Fruit fly (Drosophila melanogaster): ENCODE data around the gene CG14073.

Gene CG14073

DNA sequence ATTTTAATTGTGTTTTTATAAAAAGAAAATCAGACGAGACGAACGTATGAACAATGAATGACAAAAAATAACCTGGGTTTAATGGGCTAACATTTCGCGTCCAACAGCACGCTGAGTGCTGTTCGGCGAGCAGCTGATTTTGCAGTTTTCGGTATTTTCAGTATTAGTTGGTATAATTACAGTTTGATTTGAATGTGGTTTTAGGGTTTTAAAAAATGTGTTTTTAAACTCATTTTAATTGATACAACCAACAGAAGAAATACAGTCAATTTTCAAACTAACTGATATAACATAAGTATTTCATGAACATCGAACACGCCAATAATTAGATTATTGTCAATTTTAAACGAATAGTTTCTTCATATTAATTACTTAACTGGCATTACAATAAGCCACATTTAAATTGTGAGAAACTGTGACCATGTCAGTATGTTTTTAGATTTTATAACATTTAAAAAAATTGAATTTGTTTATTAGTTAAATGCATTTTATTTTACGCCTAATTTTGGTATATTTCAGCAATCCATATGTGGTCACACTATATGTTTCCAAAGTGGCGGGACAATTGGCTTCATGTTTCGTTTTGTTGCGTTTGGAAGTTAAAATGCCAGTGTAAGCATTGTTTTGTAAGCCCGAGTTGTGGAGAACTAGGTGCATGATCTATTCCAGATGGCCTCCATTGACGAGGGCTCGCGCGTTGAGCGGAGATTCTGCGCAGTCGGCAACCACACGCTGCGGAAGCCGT, at the start of gene CG14073, which contains the start of gene HipHop:
Gene CG14073, minus strand, starts transcription at position 38 of the 745 bp plus-strand sequence.
Gene HipHop, plus strand, starts transcription at position 534 of the 745 bp plus-strand sequence.
- TF ChIP-seq Dll (optimal IDR thresholded peaks at IDR 0.05) = no peak
- TF ChIP-seq pan (optimal IDR thresholded peaks at IDR 0.05) = no peak
- no peak for TF ChIP-seq usp (GFP tag; optimal IDR thresholded peaks at IDR 0.05)
- no peak for TF ChIP-seq EcR (GFP tag; optimal IDR thresholded peaks at IDR 0.05)
- no peak for TF ChIP-seq psq (optimal IDR thresholded peaks at IDR 0.05)
- TF ChIP-seq CG8478 (optimal IDR thresholded peaks at IDR 0.05) = no peak

DNA sequence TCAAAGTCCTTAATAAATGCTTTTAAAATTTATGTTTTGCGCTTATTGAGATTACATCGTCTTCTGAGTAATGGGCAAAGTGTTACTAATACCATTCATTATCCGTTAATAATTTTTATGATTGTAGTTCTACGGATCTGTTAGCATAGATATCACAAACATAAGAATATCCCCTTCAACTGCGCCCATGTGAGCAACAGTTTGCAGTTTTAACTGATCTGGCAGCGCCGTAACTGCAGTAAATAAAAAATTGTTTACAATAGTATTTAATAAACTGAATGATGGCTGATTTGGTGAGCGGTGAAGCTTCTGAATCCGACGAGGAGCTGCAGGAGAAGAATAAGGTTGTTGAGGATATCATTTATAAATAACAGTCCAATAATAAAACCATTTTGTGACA, 49.6 kb upstream of the CG14073 start, which contains the start of gene Blos3:
Gene Blos3, plus strand, starts transcription at position 198 of the 400 bp plus-strand sequence.
- TF ChIP-seq Dll (optimal IDR thresholded peaks at IDR 0.05) = no peak
- TF ChIP-seq EcR (GFP tag; optimal IDR thresholded peaks at IDR 0.05) = no peak
- TF ChIP-seq CG8478 (optimal IDR thresholded peaks at IDR 0.05) = no peak
- TF ChIP-seq usp (GFP tag; optimal IDR thresholded peaks at IDR 0.05) = no peak
- no peak for TF ChIP-seq psq (optimal IDR thresholded peaks at IDR 0.05)
- no peak for TF ChIP-seq pan (optimal IDR thresholded peaks at IDR 0.05)

DNA sequence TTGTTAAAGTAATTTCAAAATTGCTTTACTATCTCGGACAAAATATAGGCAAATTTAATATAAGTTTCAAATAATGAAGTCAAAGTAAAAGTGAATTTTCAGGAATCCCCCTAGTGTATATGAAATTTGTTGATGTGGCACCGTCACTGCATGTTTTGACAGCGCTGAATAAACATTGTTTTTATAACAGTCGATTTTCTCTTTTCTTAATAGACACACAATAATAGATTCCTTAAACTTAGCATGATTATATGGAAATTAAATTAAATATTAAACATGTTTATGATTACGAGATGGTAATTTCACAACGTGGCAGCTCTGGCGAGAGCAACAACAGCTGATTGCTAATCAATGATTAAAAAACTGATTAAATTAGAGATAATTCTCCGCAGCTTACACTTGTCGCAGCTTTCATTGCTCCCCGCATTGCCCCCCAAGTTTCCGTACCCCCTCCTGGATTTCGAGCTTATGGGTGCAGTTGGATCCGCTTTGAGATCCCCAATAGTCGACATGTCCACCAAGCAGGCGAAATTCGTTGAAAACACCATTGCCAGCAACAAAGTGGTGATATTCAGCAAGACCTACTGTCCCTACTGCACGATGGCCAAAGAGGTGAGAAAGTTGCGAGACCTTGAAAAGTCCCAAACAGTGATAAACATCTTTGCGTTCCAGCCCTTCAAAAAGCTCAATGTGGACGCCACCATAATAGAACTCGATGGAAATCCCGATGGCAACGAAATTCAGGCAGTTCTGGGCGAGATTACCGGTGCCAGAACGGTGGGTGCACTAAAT, 48.8 kb upstream of the CG14073 start, which contains the start of gene Grx1:
Gene Grx1, plus strand, starts transcription at position 196 of the 792 bp plus-strand sequence.
- TF ChIP-seq EcR (GFP tag; optimal IDR thresholded peaks at IDR 0.05) = no peak
- TF ChIP-seq Dll (optimal IDR thresholded peaks at IDR 0.05) = no peak
- TF ChIP-seq psq (optimal IDR thresholded peaks at IDR 0.05) = no peak
- TF ChIP-seq usp (GFP tag; optimal IDR thresholded peaks at IDR 0.05) = no peak
- no peak for TF ChIP-seq pan (optimal IDR thresholded peaks at IDR 0.05)
- TF ChIP-seq CG8478 (optimal IDR thresholded peaks at IDR 0.05) = no peak

- TF ChIP-seq CG8478 (optimal IDR thresholded peaks at IDR 0.05) (no peak), usp (GFP tag; optimal IDR thresholded peaks at IDR 0.05) (no peak), Dll (optimal IDR thresholded peaks at IDR 0.05) (no peak)
Observed at dm6 chr3L:18867521-18867920, 47.0 kb upstream of the CG14073 start, which contains the start of gene Dysb. Dysb (plus strand) TSS chr3L:18867771.

dm6 chr3L:18865447-18866367, 45.2 kb upstream of the CG14073 start, which contains the start of gene CG14074:
CG14074 (plus strand) TSS chr3L:18866225.
- TF ChIP-seq Dll (optimal IDR thresholded peaks at IDR 0.05) (no peak), EcR (GFP tag; optimal IDR thresholded peaks at IDR 0.05) (no peak), CG8478 (optimal IDR thresholded peaks at IDR 0.05) (peak; percentile 20)

- no peak for TF ChIP-seq Dll (optimal IDR thresholded peaks at IDR 0.05)
- no peak for TF ChIP-seq usp (GFP tag; optimal IDR thresholded peaks at IDR 0.05)
- no peak for TF ChIP-seq pan (optimal IDR thresholded peaks at IDR 0.05)
- no peak for TF ChIP-seq CG8478 (optimal IDR thresholded peaks at IDR 0.05)
- TF ChIP-seq psq (optimal IDR thresholded peaks at IDR 0.05) = no peak
- TF ChIP-seq EcR (GFP tag; optimal IDR thresholded peaks at IDR 0.05) = no peak
Observed at dm6 chr3L:18863327-18863726, 42.9 kb upstream of the CG14073 start, which contains the start of gene CG6865. CG6865 (plus strand) TSS chr3L:18863647.

DNA sequence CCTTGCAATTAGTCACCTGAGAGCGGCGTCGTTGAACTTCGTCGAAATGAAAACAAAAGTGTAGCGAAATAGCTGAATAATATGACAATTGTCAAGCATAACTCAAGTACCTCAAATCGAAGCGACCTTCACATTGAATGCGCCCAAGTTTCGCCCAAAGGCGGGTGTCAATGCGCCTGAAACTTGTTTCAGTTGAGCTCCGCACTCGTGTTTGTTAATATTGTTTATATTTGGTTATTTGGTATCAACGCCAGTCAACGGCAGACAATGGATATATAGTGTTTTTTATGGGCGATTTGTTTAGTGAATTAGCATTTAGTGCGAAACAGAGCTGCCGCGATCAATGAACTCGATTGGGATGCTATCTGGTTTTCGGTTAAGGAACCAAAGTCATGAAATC, 41.4 kb upstream of the CG14073 start:
- no peak for TF ChIP-seq CG8478 (optimal IDR thresholded peaks at IDR 0.05)
- TF ChIP-seq Dll (optimal IDR thresholded peaks at IDR 0.05) = no peak
- no peak for TF ChIP-seq pan (optimal IDR thresholded peaks at IDR 0.05)
- TF ChIP-seq psq (optimal IDR thresholded peaks at IDR 0.05) = no peak
- no peak for TF ChIP-seq usp (GFP tag; optimal IDR thresholded peaks at IDR 0.05)
- TF ChIP-seq EcR (GFP tag; optimal IDR thresholded peaks at IDR 0.05) = no peak

- no peak for TF ChIP-seq pan (optimal IDR thresholded peaks at IDR 0.05)
- TF ChIP-seq usp (GFP tag; optimal IDR thresholded peaks at IDR 0.05) = no peak
- TF ChIP-seq psq (optimal IDR thresholded peaks at IDR 0.05) = no peak
- no peak for TF ChIP-seq CG8478 (optimal IDR thresholded peaks at IDR 0.05)
- TF ChIP-seq EcR (GFP tag; optimal IDR thresholded peaks at IDR 0.05) = no peak
- TF ChIP-seq Dll (optimal IDR thresholded peaks at IDR 0.05) = no peak
Observed at dm6 chr3L:18860467-18860866, 40.0 kb upstream of the CG14073 start.

- TF ChIP-seq CG8478 (optimal IDR thresholded peaks at IDR 0.05) = no peak
- no peak for TF ChIP-seq psq (optimal IDR thresholded peaks at IDR 0.05)
- no peak for TF ChIP-seq EcR (GFP tag; optimal IDR thresholded peaks at IDR 0.05)
- no peak for TF ChIP-seq usp (GFP tag; optimal IDR thresholded peaks at IDR 0.05)
- no peak for TF ChIP-seq Dll (optimal IDR thresholded peaks at IDR 0.05)
- TF ChIP-seq pan (optimal IDR thresholded peaks at IDR 0.05) = no peak
Observed at dm6 chr3L:18854412-18854811, 33.9 kb upstream of the CG14073 start.

DNA sequence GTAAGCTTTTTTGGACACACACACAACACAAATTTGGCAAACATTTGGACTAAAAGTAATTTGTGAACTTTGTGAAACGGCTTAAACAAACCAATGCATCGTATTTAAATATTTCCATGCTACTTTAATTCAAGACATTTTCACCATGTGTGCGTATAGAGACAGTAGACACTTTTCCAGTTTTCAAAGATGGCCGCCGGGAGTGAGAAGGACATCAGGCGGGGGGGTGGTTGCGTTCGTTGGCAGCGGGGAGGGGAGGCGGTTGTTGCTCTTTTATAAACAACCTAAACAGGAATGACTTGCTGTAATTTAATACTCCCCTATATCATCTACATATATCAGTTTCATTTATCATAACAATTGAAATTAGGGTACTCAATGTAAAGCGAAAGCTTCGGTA, 33.0 kb upstream of the CG14073 start:
- TF ChIP-seq usp (GFP tag; optimal IDR thresholded peaks at IDR 0.05) = no peak
- TF ChIP-seq psq (optimal IDR thresholded peaks at IDR 0.05) = no peak
- TF ChIP-seq Dll (optimal IDR thresholded peaks at IDR 0.05) = no peak
- TF ChIP-seq CG8478 (optimal IDR thresholded peaks at IDR 0.05) = no peak
- no peak for TF ChIP-seq EcR (GFP tag; optimal IDR thresholded peaks at IDR 0.05)
- TF ChIP-seq pan (optimal IDR thresholded peaks at IDR 0.05) = no peak

- no peak for TF ChIP-seq usp (GFP tag; optimal IDR thresholded peaks at IDR 0.05)
- TF ChIP-seq Dll (optimal IDR thresholded peaks at IDR 0.05) = no peak
- no peak for TF ChIP-seq pan (optimal IDR thresholded peaks at IDR 0.05)
- TF ChIP-seq CG8478 (optimal IDR thresholded peaks at IDR 0.05) = no peak
- TF ChIP-seq EcR (GFP tag; optimal IDR thresholded peaks at IDR 0.05) = no peak
- no peak for TF ChIP-seq psq (optimal IDR thresholded peaks at IDR 0.05)
Observed at dm6 chr3L:18852223-18852622, 31.7 kb upstream of the CG14073 start.

All from whole organism.